Fruit fly (Drosophila melanogaster) whole organism, embryonic: ENCODE measurements around the gene PIG-B.

Experiments used
- Aef1 ChIP-seq: fragments of 200-800 bp; sonication (Bioruptor generic); IDR thresholded peaks from 3 replicates; pipeline ENCODE4 v1.3.6; 2022; ENCODE audit warnings: missing biosample characterization, missing genetic modification characterization
- CG11723 ChIP-seq: fragments of 200-800 bp; sonication (Bioruptor generic); optimal IDR thresholded peaks from 2 replicates; lab custom pipeline; 2017; ENCODE audit warnings: missing biosample characterization, mild to moderate bottlenecking, missing genetic modification characterization
- CG12391 ChIP-seq: fragments of 200-800 bp; sonication (Bioruptor generic); optimal IDR thresholded peaks from 3 replicates; lab custom pipeline; 2018; ENCODE audit warnings: missing biosample characterization, mild to moderate bottlenecking, missing genetic modification characterization, moderate library complexity
- CG14710 ChIP-seq: fragments of 200-800 bp; sonication (Bioruptor generic); optimal IDR thresholded peaks from 3 replicates; lab custom pipeline; 2019; ENCODE audit warnings: missing biosample characterization, mild to moderate bottlenecking, missing genetic modification characterization, moderate library complexity
- CG14965 ChIP-seq: fragments of 200-800 bp; sonication (Bioruptor generic); optimal IDR thresholded peaks from 2 replicates; lab custom pipeline; 2016; ENCODE audit warnings: missing biosample characterization, missing genetic modification characterization, borderline replicate concordance
- CG16779 ChIP-seq: fragments of 200-800 bp; sonication (Bioruptor generic); IDR thresholded peaks from 2 replicates; pipeline ENCODE4 v1.3.6; 2022; ENCODE audit warnings: missing biosample characterization, missing genetic modification characterization
- CG17186 ChIP-seq: fragments of 200-800 bp; sonication (Bioruptor generic); optimal IDR thresholded peaks from 3 replicates; lab custom pipeline; 2017; ENCODE audit warnings: missing biosample characterization, missing genetic modification reagents, missing genetic modification characterization
- CG17802 ChIP-seq: fragments of 200-800 bp; sonication (Bioruptor generic); optimal IDR thresholded peaks from 2 replicates; lab custom pipeline; 2018; ENCODE audit warnings: missing biosample characterization, mild to moderate bottlenecking, missing genetic modification characterization, moderate library complexity
- CG18262 ChIP-seq: fragments of 200-800 bp; optimal IDR thresholded peaks from 3 replicates; lab custom pipeline; 2019; ENCODE audit warnings: missing biosample characterization, mild to moderate bottlenecking, missing genetic modification characterization, moderate library complexity
- CG2120 ChIP-seq: fragments of 200-800 bp; sonication (Bioruptor generic); optimal IDR thresholded peaks from 3 replicates; lab custom pipeline; 2016; ENCODE audit warnings: missing biosample characterization, missing genetic modification characterization
- CG3065 ChIP-seq: fragments of 200-800 bp; sonication (Bioruptor generic); optimal IDR thresholded peaks from 2 replicates; lab custom pipeline; 2016; ENCODE audit warnings: missing biosample characterization, missing genetic modification characterization
- CG31388 ChIP-seq: fragments of 200-800 bp; sonication (Bioruptor generic); optimal IDR thresholded peaks from 2 replicates; lab custom pipeline; 2016; ENCODE audit warnings: missing biosample characterization, missing genetic modification characterization
- CG42726 ChIP-seq: fragments of 200-800 bp; sonication (Bioruptor generic); IDR thresholded peaks from 2 replicates; pipeline ENCODE4 v1.3.6; 2022; ENCODE audit warnings: missing biosample characterization, missing genetic modification characterization; ENCODE audit not compliant: partially characterized antibody
- CG7963 ChIP-seq: fragments of 200-800 bp; sonication (Bioruptor generic); IDR thresholded peaks from 3 replicates; pipeline ENCODE4 v1.3.6; 2022; ENCODE audit warnings: missing biosample characterization, missing genetic modification characterization; ENCODE audit not compliant: partially characterized antibody
- CG8924 ChIP-seq: fragments of 200-800 bp; optimal IDR thresholded peaks from 3 replicates; lab custom pipeline; 2019; ENCODE audit warnings: missing biosample characterization, mild to moderate bottlenecking, missing genetic modification characterization, moderate library complexity
- CG9797 ChIP-seq: fragments of 200-800 bp; sonication (Bioruptor generic); optimal IDR thresholded peaks from 3 replicates; lab custom pipeline; 2018; ENCODE audit warnings: missing biosample characterization, mild to moderate bottlenecking, missing genetic modification characterization
- CoRest ChIP-seq: fragments of 200-800 bp; sonication (Bioruptor generic); optimal IDR thresholded peaks from 3 replicates; lab custom pipeline; 2018; ENCODE audit warnings: missing biosample characterization, mild to moderate bottlenecking, missing genetic modification characterization, moderate library complexity
- Dek ChIP-seq: fragments of 200-800 bp; sonication (Bioruptor generic); optimal IDR thresholded peaks from 3 replicates; lab custom pipeline; 2019; ENCODE audit warnings: missing biosample characterization, mild to moderate bottlenecking, missing genetic modification characterization, moderate library complexity
- Drgx ChIP-seq: fragments of 200-800 bp; sonication (Bioruptor generic); IDR thresholded peaks from 2 replicates; pipeline ENCODE4 v1.3.6; 2022; ENCODE audit warnings: missing biosample characterization, missing genetic modification characterization
- Lim3 ChIP-seq: fragments of 200-800 bp; sonication (Bioruptor generic); IDR thresholded peaks from 2 replicates; pipeline ENCODE4 v1.3.6; 2022; ENCODE audit warnings: missing biosample characterization, missing genetic modification characterization
- Meics ChIP-seq: fragments of 200-800 bp; sonication (Bioruptor generic); optimal IDR thresholded peaks from 2 replicates; lab custom pipeline; 2017; ENCODE audit warnings: missing biosample characterization, mild to moderate bottlenecking, missing genetic modification characterization
- Neu2 ChIP-seq: fragments of 200-800 bp; sonication (Bioruptor generic); optimal IDR thresholded peaks from 3 replicates; lab custom pipeline; 2016; ENCODE audit warnings: missing biosample characterization, missing genetic modification characterization, borderline replicate concordance
- Nf-YC ChIP-seq: fragments of 200-800 bp; optimal IDR thresholded peaks from 3 replicates; lab custom pipeline; 2019; ENCODE audit warnings: missing biosample characterization, mild to moderate bottlenecking, missing genetic modification characterization, moderate library complexity
- Oaz ChIP-seq: fragments of 200-800 bp; sonication (Bioruptor generic); IDR thresholded peaks from 2 replicates; pipeline ENCODE4 v1.3.6; 2022; ENCODE audit warnings: missing biosample characterization, missing genetic modification characterization
- Sin3A ChIP-seq: fragments of >200 bp; optimal IDR thresholded peaks from 2 replicates; lab custom pipeline; 2018
- Sox100B ChIP-seq: fragments of 200-800 bp; sonication (Bioruptor generic); optimal IDR thresholded peaks from 3 replicates; lab custom pipeline; 2018; ENCODE audit warnings: missing biosample characterization, mild to moderate bottlenecking, missing genetic modification characterization
- Spps ChIP-seq: fragments of 200-800 bp; sonication (Bioruptor generic); optimal IDR thresholded peaks from 2 replicates; lab custom pipeline; 2018; ENCODE audit warnings: missing biosample characterization, mild to moderate bottlenecking, missing genetic modification characterization
- TFAM ChIP-seq: fragments of 200-800 bp; sonication (Bioruptor generic); optimal IDR thresholded peaks from 2 replicates; lab custom pipeline; 2017; ENCODE audit warnings: missing biosample characterization, missing genetic modification characterization, inconsistent platforms
- al ChIP-seq: fragments of 200-800 bp; sonication (Bioruptor generic); IDR thresholded peaks from 2 replicates; pipeline ENCODE4 v1.3.6; 2022; ENCODE audit warnings: missing biosample characterization, missing genetic modification characterization
- aop ChIP-seq: fragments of 200-800 bp; sonication (Bioruptor generic); IDR thresholded peaks from 2 replicates; pipeline ENCODE4 v1.3.6; 2022; ENCODE audit warnings: missing biosample characterization, missing genetic modification characterization
- cato ChIP-seq: fragments of 200-800 bp; sonication (Bioruptor generic); optimal IDR thresholded peaks from 2 replicates; lab custom pipeline; 2016; ENCODE audit warnings: missing biosample characterization, missing genetic modification characterization, borderline replicate concordance
- chm ChIP-seq: fragments of 200-800 bp; sonication (Bioruptor generic); IDR thresholded peaks from 2 replicates; pipeline ENCODE4 v1.3.6; 2022; ENCODE audit warnings: missing biosample characterization, missing genetic modification characterization
- ci ChIP-seq: fragments of 200-800 bp; sonication (Bioruptor generic); IDR thresholded peaks from 3 replicates; pipeline ENCODE4 v1.3.6; 2022; ENCODE audit warnings: missing biosample characterization, missing genetic modification characterization
- ewg ChIP-seq: fragments of 200-800 bp; sonication (Bioruptor generic); optimal IDR thresholded peaks from 3 replicates; lab custom pipeline; 2017; ENCODE audit warnings: mild to moderate bottlenecking, missing biosample characterization, missing genetic modification reagents, missing genetic modification characterization
- gcm ChIP-seq: fragments of 200-800 bp; sonication (Bioruptor generic); optimal IDR thresholded peaks from 2 replicates; lab custom pipeline; 2019; ENCODE audit warnings: missing biosample characterization, mild to moderate bottlenecking, missing genetic modification characterization, moderate library complexity
- gsb-n ChIP-seq: fragments of 200-800 bp; sonication (Bioruptor generic); optimal IDR thresholded peaks from 3 replicates; lab custom pipeline; 2018; ENCODE audit warnings: missing biosample characterization, mild to moderate bottlenecking, missing genetic modification characterization
- gt ChIP-seq: fragments of 200-800 bp; sonication (Bioruptor generic); IDR thresholded peaks from 2 replicates; pipeline ENCODE4 v1.3.6; 2022; ENCODE audit warnings: missing biosample characterization, missing genetic modification characterization
- h ChIP-seq: fragments of >200 bp; optimal IDR thresholded peaks from 2 replicates; lab custom pipeline; 2017
- her ChIP-seq: fragments of 200-800 bp; sonication (Bioruptor generic); optimal IDR thresholded peaks from 2 replicates; lab custom pipeline; 2016; ENCODE audit warnings: missing biosample characterization, missing genetic modification characterization
- lilli ChIP-seq: fragments of 200-800 bp; sonication (Bioruptor generic); optimal IDR thresholded peaks from 3 replicates; lab custom pipeline; 2016; ENCODE audit warnings: missing biosample characterization, missing genetic modification characterization
- nau ChIP-seq: fragments of 200-800 bp; sonication (Bioruptor generic); optimal IDR thresholded peaks from 3 replicates; lab custom pipeline; 2017; ENCODE audit warnings: missing biosample characterization, mild to moderate bottlenecking, missing genetic modification characterization, missing genetic modification reagents
- nerfin-1 ChIP-seq: fragments of 200-800 bp; sonication (Bioruptor generic); optimal IDR thresholded peaks from 3 replicates; lab custom pipeline; 2019; ENCODE audit warnings: missing biosample characterization, mild to moderate bottlenecking, missing genetic modification characterization, moderate library complexity
- pfk ChIP-seq: fragments of 200-800 bp; sonication (Bioruptor generic); optimal IDR thresholded peaks from 2 replicates; lab custom pipeline; 2018; ENCODE audit warnings: missing biosample characterization, mild to moderate bottlenecking, missing genetic modification characterization, moderate library complexity
- pita ChIP-seq: fragments of 200-800 bp; sonication (Bioruptor generic); optimal IDR thresholded peaks from 2 replicates; lab custom pipeline; 2017; ENCODE audit warnings: missing biosample characterization, mild to moderate bottlenecking, missing genetic modification characterization
- pum ChIP-seq: fragments of 200-800 bp; sonication (Bioruptor generic); optimal IDR thresholded peaks from 2 replicates; lab custom pipeline; 2016; ENCODE audit warnings: missing biosample characterization, missing genetic modification characterization
- sima ChIP-seq: fragments of 200-800 bp; sonication (Bioruptor generic); optimal IDR thresholded peaks from 2 replicates; lab custom pipeline; 2016; ENCODE audit warnings: missing biosample characterization, missing genetic modification characterization
- so ChIP-seq: fragments of 200-800 bp; sonication (Bioruptor generic); IDR thresholded peaks from 3 replicates; pipeline ENCODE4 v1.3.6; 2022; ENCODE audit warnings: missing biosample characterization, missing genetic modification characterization
- sob ChIP-seq: fragments of 200-800 bp; sonication (Bioruptor generic); IDR thresholded peaks from 2 replicates; pipeline ENCODE4 v1.3.6; 2022; ENCODE audit warnings: missing biosample characterization, missing genetic modification characterization
- toy ChIP-seq: fragments of 200-800 bp; sonication (Bioruptor generic); IDR thresholded peaks from 2 replicates; pipeline ENCODE4 v1.3.6; 2022; ENCODE audit warnings: missing biosample characterization, missing genetic modification characterization

Gene PIG-B

dm6 chr3L:3787595-3788151 is 23.4 kb upstream of the PIG-B start (continued):
- TF ChIP-seq CG31388 (no peak), Aef1 (GFP tag; lab: Robert Waterston, UW) (peak; percentile 44; the same call in 1 of the 3 replicates), CG2120 (GFP tag; lab: Kevin White, UChicago) (peak; percentile 9), CG11723 (GFP tag; lab: Kevin White, UChicago) (peak; percentile 48), CG7963 (GFP tag; lab: Robert Waterston, UW) (no peak), al (GFP tag; lab: Robert Waterston, UW) (no peak), gt (GFP tag; lab: Robert Waterston, UW) (no peak), nau (GFP tag; lab: Kevin White, UChicago) (peak; percentile 38), CG17802 (tag; lab: Kevin White, UChicago) (no peak), CG18262 (tag; lab: Kevin White, UChicago) (no peak), CG42726 (GFP tag; lab: Robert Waterston, UW) (peak; percentile 81), chm (GFP tag; lab: Robert Waterston, UW) (peak; percentile 68), Sin3A (lab: Kevin White, UChicago) (peak; percentile 2), Oaz (GFP tag; lab: Robert Waterston, UW) (no peak), pfk (GFP tag; lab: Kevin White, UChicago) (no peak), TFAM (GFP tag; lab: Kevin White, UChicago) (no peak), cato (no peak), ci (GFP tag; lab: Robert Waterston, UW) (peak; percentile 77; the same call in 2 of the 3 replicates), Drgx (GFP tag; lab: Robert Waterston, UW) (0 out of 2 replicates have a peak, but pooled peaks have one; percentile 23), Sox100B (GFP tag; lab: Kevin White, UChicago) (no peak), sob (GFP tag; lab: Robert Waterston, UW) (peak; percentile 46; the same call in 1 of the 2 replicates), nerfin-1 (tag; lab: Kevin White, UChicago) (peak; percentile 30), CG17186 (GFP tag; lab: Kevin White, UChicago) (peak; percentile 51), Lim3 (GFP tag; lab: Robert Waterston, UW) (no peak), CG3065 (GFP tag; lab: Kevin White, UChicago) (no peak), sima (GFP tag; lab: Kevin White, UChicago) (no peak), gcm (GFP tag; lab: Kevin White, UChicago) (peak; percentile 18), gsb-n (tag; lab: Kevin White, UChicago) (peak; percentile 24), Dek (tag; lab: Kevin White, UChicago) (peak; percentile 10), CG12391 (tag; lab: Kevin White, UChicago) (peak; percentile 52)

- no peak for TF ChIP-seq lilli (GFP tag; lab: Kevin White, UChicago)
- TF ChIP-seq pum (GFP tag; lab: Kevin White, UChicago), result no peak
- TF ChIP-seq CG14965 (GFP tag; lab: Kevin White, UChicago), result no peak
- no peak for TF ChIP-seq CoRest
- TF ChIP-seq her (GFP tag; lab: Kevin White, UChicago), result peak; percentile 4
- TF ChIP-seq Neu2 (GFP tag; lab: Kevin White, UChicago), result no peak
- peak; percentile 66 for TF ChIP-seq CG8924 (tag; lab: Kevin White, UChicago)
- 0 out of 2 replicates have a peak, but pooled peaks have one; percentile 4 for TF ChIP-seq sob (GFP tag; lab: Robert Waterston, UW)
- TF ChIP-seq Meics (GFP tag; lab: Kevin White, UChicago), result peak; percentile 14
- TF ChIP-seq toy (GFP tag; lab: Robert Waterston, UW), result no peak
- no peak for TF ChIP-seq CG16779 (GFP tag; lab: Robert Waterston, UW)
- no peak for TF ChIP-seq pita (GFP tag; lab: Kevin White, UChicago)
- peak; percentile 65; the same call in 1 of the 3 replicates for TF ChIP-seq so (GFP tag; lab: Robert Waterston, UW)
- no peak for TF ChIP-seq CG9797 (GFP tag; lab: Kevin White, UChicago)
- peak; percentile 53 for TF ChIP-seq Nf-YC (tag; lab: Kevin White, UChicago)
- TF ChIP-seq h (lab: Kevin White, UChicago), result no peak
- TF ChIP-seq aop (GFP tag; lab: Robert Waterston, UW), result peak; percentile 77; the same call in 1 of the 2 replicates
- TF ChIP-seq CG18262 (tag; lab: Kevin White, UChicago), result peak; percentile 64
- TF ChIP-seq Spps (tag; lab: Kevin White, UChicago), result no peak
- peak; percentile 92 for TF ChIP-seq ewg (GFP tag; lab: Kevin White, UChicago)
- TF ChIP-seq CG14710 (tag; lab: Kevin White, UChicago), result peak; percentile 11
These were observed 22.2 kb upstream of the PIG-B start for dm6 chr3L:3788790-3789421.
